Fruit fly (Drosophila melanogaster) whole organism, embryonic: ENCODE measurements around the gene CG42866.
A peak's percentile ranks its signal among the peaks of the same experiment; 100 is the strongest.

ENCODE experiments used
- ATbp ChIP-seq: fragments of 200-800 bp; sonication (Bioruptor generic); optimal IDR thresholded peaks from 2 replicates; lab custom pipeline; 2017; ENCODE audit warnings: missing biosample characterization, mild to moderate bottlenecking, missing genetic modification characterization, missing genetic modification reagents
- Bgb ChIP-seq: fragments of 200-800 bp; sonication (Bioruptor generic); IDR thresholded peaks from 2 replicates; pipeline ENCODE4 v1.3.6; 2022; ENCODE audit warnings: missing biosample characterization, missing genetic modification characterization; ENCODE audit not compliant: partially characterized antibody
- CG12659 ChIP-seq: fragments of 200-800 bp; sonication (Bioruptor generic); optimal IDR thresholded peaks from 3 replicates; lab custom pipeline; 2017; ENCODE audit warnings: mild to moderate bottlenecking, missing biosample characterization, missing genetic modification reagents, missing genetic modification characterization
- CG14710 ChIP-seq: fragments of 200-800 bp; sonication (Bioruptor generic); optimal IDR thresholded peaks from 3 replicates; lab custom pipeline; 2019; ENCODE audit warnings: missing biosample characterization, mild to moderate bottlenecking, missing genetic modification characterization, moderate library complexity
- CG1529 ChIP-seq: fragments of 200-800 bp; sonication (Bioruptor generic); optimal IDR thresholded peaks from 3 replicates; lab custom pipeline; 2018; ENCODE audit warnings: missing biosample characterization, missing genetic modification characterization
- CG1603 ChIP-seq: fragments of 200-800 bp; sonication (Bioruptor generic); optimal IDR thresholded peaks from 2 replicates; lab custom pipeline; 2019; ENCODE audit warnings: missing biosample characterization, mild to moderate bottlenecking, missing genetic modification characterization, moderate library complexity
- CG16813 ChIP-seq: fragments of 200-800 bp; sonication (Bioruptor generic); IDR thresholded peaks from 3 replicates; pipeline ENCODE4 v1.3.6; 2022; ENCODE audit warnings: missing biosample characterization, missing genetic modification characterization; ENCODE audit not compliant: partially characterized antibody
- CG17829 ChIP-seq: fragments of 200-800 bp; optimal IDR thresholded peaks from 2 replicates; lab custom pipeline; 2019; ENCODE audit warnings: missing biosample characterization, mild to moderate bottlenecking, missing genetic modification characterization, moderate library complexity
- CG2116 ChIP-seq: fragments of 200-800 bp; sonication (Bioruptor generic); optimal IDR thresholded peaks from 3 replicates; lab custom pipeline; 2018; ENCODE audit warnings: missing biosample characterization, mild to moderate bottlenecking, missing genetic modification characterization
- CG30020 ChIP-seq: fragments of 200-800 bp; optimal IDR thresholded peaks from 2 replicates; lab custom pipeline; 2019; ENCODE audit warnings: missing biosample characterization, mild to moderate bottlenecking, missing genetic modification characterization, moderate library complexity
- CG34224 ChIP-seq: fragments of 200-800 bp; sonication (Bioruptor generic); IDR thresholded peaks from 3 replicates; pipeline ENCODE4 v1.3.6; 2022; ENCODE audit warnings: missing biosample characterization, missing genetic modification characterization; ENCODE audit not compliant: partially characterized antibody
- CG42726 ChIP-seq: fragments of 200-800 bp; sonication (Bioruptor generic); IDR thresholded peaks from 2 replicates; pipeline ENCODE4 v1.3.6; 2022; ENCODE audit warnings: missing biosample characterization, missing genetic modification characterization; ENCODE audit not compliant: partially characterized antibody
- CG4707 ChIP-seq: fragments of 200-800 bp; sonication (Bioruptor generic); optimal IDR thresholded peaks from 2 replicates; lab custom pipeline; 2018; ENCODE audit warnings: missing biosample characterization, mild to moderate bottlenecking, missing genetic modification characterization, moderate library complexity
- CG6765 ChIP-seq: fragments of 200-800 bp; sonication (Bioruptor generic); optimal IDR thresholded peaks from 3 replicates; lab custom pipeline; 2017; ENCODE audit warnings: missing biosample characterization, mild to moderate bottlenecking, missing genetic modification characterization
- CG6791 ChIP-seq: fragments of 200-800 bp; sonication (Bioruptor generic); IDR thresholded peaks from 3 replicates; pipeline ENCODE4 v1.3.6; 2022; ENCODE audit warnings: missing biosample characterization, missing genetic modification characterization; ENCODE audit not compliant: partially characterized antibody
- CG7963 ChIP-seq: fragments of 200-800 bp; sonication (Bioruptor generic); IDR thresholded peaks from 3 replicates; pipeline ENCODE4 v1.3.6; 2022; ENCODE audit warnings: missing biosample characterization, missing genetic modification characterization; ENCODE audit not compliant: partially characterized antibody
- Dek ChIP-seq: fragments of 200-800 bp; sonication (Bioruptor generic); optimal IDR thresholded peaks from 3 replicates; lab custom pipeline; 2019; ENCODE audit warnings: missing biosample characterization, mild to moderate bottlenecking, missing genetic modification characterization, moderate library complexity
- E2f2 ChIP-seq: fragments of 200-800 bp; sonication (Bioruptor generic); IDR thresholded peaks from 2 replicates; pipeline ENCODE4 v1.3.6; 2022; ENCODE audit warnings: missing biosample characterization, missing genetic modification characterization
- HLHmδ ChIP-seq: fragments of 200-800 bp; sonication (Bioruptor generic); optimal IDR thresholded peaks from 2 replicates; lab custom pipeline; 2018; ENCODE audit warnings: missing biosample characterization, mild to moderate bottlenecking, missing genetic modification characterization, moderate library complexity
- HmgZ ChIP-seq: fragments of 200-800 bp; sonication (Bioruptor generic); optimal IDR thresholded peaks from 2 replicates; lab custom pipeline; 2018; ENCODE audit warnings: missing biosample characterization, mild to moderate bottlenecking, missing genetic modification characterization
- Hmx ChIP-seq: fragments of 200-800 bp; sonication (Bioruptor generic); optimal IDR thresholded peaks from 2 replicates; lab custom pipeline; 2016; ENCODE audit warnings: missing biosample characterization, missing genetic modification characterization
- Lhr ChIP-seq: fragments of 200-800 bp; sonication (Bioruptor generic); optimal IDR thresholded peaks from 3 replicates; lab custom pipeline; 2017; ENCODE audit warnings: mild to moderate bottlenecking, missing biosample characterization, missing genetic modification reagents, missing genetic modification characterization
- MBD-R2 ChIP-seq: fragments of 200-800 bp; sonication (Bioruptor generic); IDR thresholded peaks from 2 replicates; pipeline ENCODE4 v1.3.6; 2022; ENCODE audit warnings: missing biosample characterization, missing genetic modification characterization
- Scr ChIP-seq: fragments of 200-800 bp; sonication (Bioruptor generic); IDR thresholded peaks from 2 replicates; pipeline ENCODE4 v1.3.6; 2022; ENCODE audit warnings: missing biosample characterization, missing genetic modification characterization; ENCODE audit not compliant: partially characterized antibody
- Sry-δ ChIP-seq: fragments of 200-800 bp; sonication (Bioruptor generic); optimal IDR thresholded peaks from 2 replicates; lab custom pipeline; 2016; ENCODE audit warnings: missing biosample characterization, missing genetic modification characterization
- YL-1 ChIP-seq: fragments of 200-800 bp; sonication (Bioruptor generic); optimal IDR thresholded peaks from 3 replicates; lab custom pipeline; 2017; ENCODE audit warnings: missing biosample characterization, mild to moderate bottlenecking, missing genetic modification characterization
- amos ChIP-seq: fragments of 200-800 bp; sonication (Bioruptor generic); IDR thresholded peaks from 2 replicates; pipeline ENCODE4 v1.3.6; 2022; ENCODE audit warnings: missing biosample characterization, missing genetic modification characterization; ENCODE audit not compliant: partially characterized antibody
- bigmax ChIP-seq: fragments of 200-800 bp; sonication (Bioruptor generic); optimal IDR thresholded peaks from 2 replicates; lab custom pipeline; 2018; ENCODE audit warnings: missing biosample characterization, mild to moderate bottlenecking, missing genetic modification characterization
- cas ChIP-seq: fragments of 200-800 bp; sonication (Bioruptor generic); IDR thresholded peaks from 2 replicates; pipeline ENCODE4 v1.3.6; 2022; ENCODE audit warnings: missing biosample characterization, missing genetic modification characterization
- cato ChIP-seq: fragments of 200-800 bp; sonication (Bioruptor generic); optimal IDR thresholded peaks from 2 replicates; lab custom pipeline; 2016; ENCODE audit warnings: missing biosample characterization, missing genetic modification characterization, borderline replicate concordance
- da ChIP-seq: fragments of 200-800 bp; sonication (Bioruptor generic); optimal IDR thresholded peaks from 2 replicates; lab custom pipeline; 2016; ENCODE audit warnings: missing biosample characterization, missing genetic modification characterization
- dysf ChIP-seq: fragments of 200-800 bp; sonication (Bioruptor generic); IDR thresholded peaks from 3 replicates; pipeline ENCODE4 v1.3.6; 2022; ENCODE audit warnings: missing biosample characterization, missing genetic modification characterization
- gfzf ChIP-seq: fragments of 200-800 bp; sonication (Bioruptor generic); optimal IDR thresholded peaks from 2 replicates; lab custom pipeline; 2016; ENCODE audit warnings: missing biosample characterization, mild to moderate bottlenecking, missing genetic modification characterization, moderate library complexity
- inv ChIP-seq: fragments of 200-800 bp; sonication (Bioruptor generic); IDR thresholded peaks from 2 replicates; pipeline ENCODE4 v1.3.6; 2022; ENCODE audit warnings: missing biosample characterization, missing genetic modification characterization; ENCODE audit not compliant: partially characterized antibody
- knrl ChIP-seq: fragments of 200-800 bp; sonication (Bioruptor generic); IDR thresholded peaks from 3 replicates; pipeline ENCODE4 v1.3.6; 2022; ENCODE audit warnings: missing biosample characterization, missing genetic modification characterization; ENCODE audit not compliant: partially characterized antibody
- lov ChIP-seq, 2 experiments: fragments of 200-800 bp in 1 of 2; fragments of >200 bp in 1 of 2; sonication (Bioruptor generic) in 1 of 2; IDR thresholded peaks in 1 of 2; optimal IDR thresholded peaks in 1 of 2; 2 replicates in 1 of 2; 3 replicates in 1 of 2; pipeline versions ENCODE4 v1.3.6 to Lab custom; 2017 to 2022; ENCODE audit warnings: missing biosample characterization in 1 of 2, missing genetic modification characterization in 1 of 2
- mirr ChIP-seq: fragments of 200-800 bp; sonication (Bioruptor generic); optimal IDR thresholded peaks from 3 replicates; lab custom pipeline; 2018; ENCODE audit warnings: missing biosample characterization, mild to moderate bottlenecking, missing genetic modification characterization
- nmo ChIP-seq: fragments of 200-800 bp; sonication (Bioruptor generic); optimal IDR thresholded peaks from 2 replicates; lab custom pipeline; 2018; ENCODE audit warnings: missing biosample characterization, mild to moderate bottlenecking, missing genetic modification characterization, moderate library complexity
- p53 ChIP-seq: fragments of 200-800 bp; sonication (Bioruptor generic); optimal IDR thresholded peaks from 2 replicates; lab custom pipeline; 2016; ENCODE audit warnings: missing biosample characterization, missing genetic modification characterization
- pb ChIP-seq: fragments of 200-800 bp; sonication (Bioruptor generic); optimal IDR thresholded peaks from 3 replicates; lab custom pipeline; 2016; ENCODE audit warnings: missing biosample characterization, missing genetic modification characterization
- pzg ChIP-seq: fragments of 200-800 bp; sonication (Bioruptor generic); optimal IDR thresholded peaks from 3 replicates; lab custom pipeline; 2018; ENCODE audit warnings: missing biosample characterization, mild to moderate bottlenecking, missing genetic modification characterization, moderate library complexity
- sens ChIP-seq: fragments of 200-800 bp; sonication (Bioruptor generic); peaks from one replicate; lab custom pipeline; 2016; ENCODE audit warnings: missing biosample characterization, missing genetic modification characterization
- stwl ChIP-seq: fragments of 200-800 bp; sonication (Bioruptor generic); optimal IDR thresholded peaks from 3 replicates; lab custom pipeline; 2018; ENCODE audit warnings: missing biosample characterization, mild to moderate bottlenecking, missing genetic modification characterization, moderate library complexity
- tna ChIP-seq: fragments of 200-800 bp; sonication (Bioruptor generic); IDR thresholded peaks from 2 replicates; pipeline ENCODE4 v1.3.6; 2022; ENCODE audit warnings: missing biosample characterization, missing genetic modification characterization; ENCODE audit not compliant: partially characterized antibody
- twi ChIP-seq: fragments of 200-800 bp; optimal IDR thresholded peaks from 2 replicates; lab custom pipeline; 2019; ENCODE audit warnings: missing biosample characterization, mild to moderate bottlenecking, missing genetic modification characterization, moderate library complexity
- vnd ChIP-seq: fragments of 200-800 bp; sonication (Bioruptor generic); IDR thresholded peaks from 3 replicates; pipeline ENCODE4 v1.3.6; 2022; ENCODE audit warnings: missing biosample characterization, missing genetic modification characterization; ENCODE audit not compliant: partially characterized antibody

The CG42866 gene

DNA sequence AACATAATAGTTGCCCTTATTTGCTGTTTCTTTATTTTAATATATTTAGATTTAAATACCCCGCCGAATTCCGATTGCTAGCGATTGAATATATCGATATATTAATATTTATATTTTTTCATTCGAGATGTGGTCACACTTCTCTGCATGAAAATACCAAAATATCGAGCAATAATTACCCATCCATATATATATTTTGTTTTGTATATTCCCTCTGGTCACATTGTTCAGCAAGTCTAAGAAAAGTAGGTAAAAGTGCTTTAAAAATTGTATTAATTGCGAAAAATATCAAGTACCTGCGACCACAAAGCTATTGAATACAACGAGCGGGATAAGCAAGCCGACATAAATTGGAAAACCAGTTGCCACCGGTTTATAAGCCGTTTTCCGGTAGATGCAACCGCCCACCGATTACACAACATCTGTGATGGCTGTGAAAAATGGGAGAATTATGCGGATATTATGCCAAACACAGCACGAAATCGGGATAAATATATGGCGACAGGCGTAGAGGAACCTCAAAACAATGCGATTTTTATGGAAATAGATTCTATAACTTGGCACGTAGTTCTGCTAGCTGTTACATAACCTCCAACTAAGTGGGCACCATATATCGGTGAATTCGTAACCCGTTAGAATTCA is 2.8 kb downstream of the CG42866 start, which contains the start of gene COX4 (continued):
- peak; percentile 93 for TF ChIP-seq YL-1 (GFP tag; lab: Kevin White, UChicago)
- TF ChIP-seq pb (GFP tag; lab: Kevin White, UChicago): no peak
- TF ChIP-seq CG16813: peak; percentile 65
- peak; percentile 24 for TF ChIP-seq nmo (GFP tag; lab: Kevin White, UChicago)
- peak; percentile 58 for TF ChIP-seq inv (GFP tag; lab: Robert Waterston, UW)
- TF ChIP-seq E2f2 (GFP tag; lab: Robert Waterston, UW): peak; percentile 95
- TF ChIP-seq CG34224 (GFP tag; lab: Robert Waterston, UW): peak; percentile 63; the same call in 2 of the 3 replicates
- no peak for TF ChIP-seq cato
- peak; percentile 74; the same call in 1 of the 2 replicates for TF ChIP-seq CG42726 (GFP tag; lab: Robert Waterston, UW)
- no peak for TF ChIP-seq p53 (GFP tag; lab: Kevin White, UChicago)
- TF ChIP-seq HmgZ (tag; lab: Kevin White, UChicago): peak; percentile 30
- TF ChIP-seq sens (GFP tag; lab: Kevin White, UChicago): peak; percentile 2
- peak; percentile 73 for TF ChIP-seq Scr (GFP tag; lab: Robert Waterston, UW)
- TF ChIP-seq CG6791: peak; percentile 62; the same call in 2 of the 3 replicates
- TF ChIP-seq cas (GFP tag; lab: Robert Waterston, UW): no peak
- TF ChIP-seq dysf (GFP tag; lab: Robert Waterston, UW): no peak
- peak; percentile 75 for TF ChIP-seq CG2116 (GFP tag; lab: Kevin White, UChicago)
- peak; percentile 69 for TF ChIP-seq gfzf
- TF ChIP-seq knrl: peak; percentile 77
- peak; percentile 36 for TF ChIP-seq MBD-R2 (GFP tag; lab: Robert Waterston, UW)
- peak; percentile 51 for TF ChIP-seq CG17829
- TF ChIP-seq da (GFP tag; lab: Kevin White, UChicago): no peak
- TF ChIP-seq Bgb (GFP tag; lab: Robert Waterston, UW): peak; percentile 80
- TF ChIP-seq stwl (tag; lab: Kevin White, UChicago): peak; percentile 91
- peak; percentile 43 for TF ChIP-seq CG30020 (tag; lab: Kevin White, UChicago)
- peak; percentile 40 for TF ChIP-seq Lhr (GFP tag; lab: Kevin White, UChicago)
- peak; percentile 57; the same call in 2 of the 3 replicates for TF ChIP-seq CG7963 (GFP tag; lab: Robert Waterston, UW)
- TF ChIP-seq amos (GFP tag; lab: Robert Waterston, UW): peak; percentile 79
- TF ChIP-seq ATbp: no peak
- TF ChIP-seq lov (optimal IDR thresholded peaks at IDR 0.05; lab: Kevin White, UChicago): no peak
- no peak for TF ChIP-seq lov (GFP tag; IDR thresholded peaks at IDR 0.05; lab: Robert Waterston, UW)
- peak; percentile 33; the same call in 1 of the 2 replicates for TF ChIP-seq tna (GFP tag; lab: Robert Waterston, UW)
- TF ChIP-seq Dek: peak; percentile 44
- TF ChIP-seq CG12659: peak; percentile 44
- TF ChIP-seq Sry-δ (GFP tag; lab: Kevin White, UChicago): peak; percentile 68
- TF ChIP-seq Hmx: no peak
- TF ChIP-seq CG6765 (GFP tag; lab: Kevin White, UChicago): no peak
- TF ChIP-seq CG4707 (GFP tag; lab: Kevin White, UChicago): no peak
- TF ChIP-seq CG1603 (tag; lab: Kevin White, UChicago): no peak
- TF ChIP-seq twi (tag; lab: Kevin White, UChicago): no peak
- TF ChIP-seq mirr (GFP tag; lab: Kevin White, UChicago): no peak
- TF ChIP-seq CG1529: no peak
- TF ChIP-seq bigmax (GFP tag; lab: Kevin White, UChicago): peak; percentile 84
- TF ChIP-seq HLHmδ (GFP tag; lab: Kevin White, UChicago): no peak
- peak; percentile 98 for TF ChIP-seq CG14710 (tag; lab: Kevin White, UChicago)
- peak; percentile 49; the same call in 1 of the 3 replicates for TF ChIP-seq vnd (GFP tag; lab: Robert Waterston, UW)
- TF ChIP-seq pzg (GFP tag; lab: Kevin White, UChicago): peak; percentile 80
